Worm (Caenorhabditis elegans) whole organism, L2 larva: ENCODE data around the gene ZK1058.9.

Experiments used
- C34F6.9 ChIP-seq: fragments of 150-350 bp; optimal IDR thresholded peaks from 2 replicates; lab custom pipeline; 2014; ENCODE audit warnings: missing biosample characterization, missing genetic modification characterization
- F13H6.1 ChIP-seq: sonication (generic microtip); optimal IDR thresholded peaks from 2 replicates; lab custom pipeline; 2016; ENCODE audit warnings: missing genetic modification characterization, missing compliant biosample characterization
- Y55F3AM.14 ChIP-seq: fragments of 200-800 bp; sonication (Bioruptor generic); optimal IDR thresholded peaks from 2 replicates; lab custom pipeline; 2018; ENCODE audit warnings: mild to moderate bottlenecking, missing genetic modification characterization, missing compliant biosample characterization
- ZK546.5 ChIP-seq: sonication (generic microtip); optimal IDR thresholded peaks from 2 replicates; lab custom pipeline; 2017; ENCODE audit warnings: missing biosample characterization, missing genetic modification characterization
- alr-1 ChIP-seq: fragments of 150-350 bp; optimal IDR thresholded peaks from 2 replicates; lab custom pipeline; 2014; ENCODE audit warnings: missing biosample characterization, missing genetic modification characterization
- blmp-1 ChIP-seq: sonication (generic microtip); optimal IDR thresholded peaks from 2 replicates; lab custom pipeline; 2017; ENCODE audit warnings: missing genetic modification characterization, mild to moderate bottlenecking, missing compliant biosample characterization, antibody characterized with exemption, moderate library complexity; ENCODE audit not compliant: insufficient read depth
- ceh-82 ChIP-seq: fragments of 150-350 bp; optimal IDR thresholded peaks from 2 replicates; lab custom pipeline; 2014; ENCODE audit warnings: missing biosample characterization, missing genetic modification characterization
- crh-2 ChIP-seq: sonication (generic microtip); optimal IDR thresholded peaks from 2 replicates; lab custom pipeline; 2017; ENCODE audit warnings: missing biosample characterization, missing genetic modification characterization
- dmd-4 ChIP-seq: sonication (generic microtip); optimal IDR thresholded peaks from 2 replicates; lab custom pipeline; 2017; ENCODE audit warnings: missing biosample characterization, missing genetic modification characterization
- elt-3 ChIP-seq: sonication (generic microtip); optimal IDR thresholded peaks from 2 replicates; lab custom pipeline; 2017; ENCODE audit warnings: missing biosample characterization, missing genetic modification characterization
- fos-1 ChIP-seq: fragments of 150-350 bp; optimal IDR thresholded peaks from 2 replicates; lab custom pipeline; 2014; ENCODE audit warnings: missing biosample characterization, missing genetic modification characterization
- gmeb-1 ChIP-seq: fragments of 150-350 bp; optimal IDR thresholded peaks from 2 replicates; lab custom pipeline; 2014; ENCODE audit warnings: missing biosample characterization, missing genetic modification characterization
- lin-11 ChIP-seq: fragments of 150-350 bp; sonication (generic microtip); optimal IDR thresholded peaks from 2 replicates; lab custom pipeline; 2014; ENCODE audit warnings: missing biosample characterization, missing genetic modification characterization, inconsistent platforms, mixed read lengths
- lin-39 ChIP-seq: fragments of 150-350 bp; optimal IDR thresholded peaks from 2 replicates; lab custom pipeline; 2014; ENCODE audit warnings: missing biosample characterization, missing genetic modification reagents, missing genetic modification characterization
- lsy-2 ChIP-seq, 2 experiments: fragments of 150-350 bp in 1 of 2; sonication (generic microtip) in 1 of 2; optimal IDR thresholded peaks; 2 replicates each; lab custom pipeline; 2014 to 2017; ENCODE audit warnings: missing biosample characterization in 2 of 2, missing genetic modification characterization in 2 of 2
- mab-5 ChIP-seq: fragments of 150-350 bp; optimal IDR thresholded peaks from 2 replicates; lab custom pipeline; 2014; ENCODE audit warnings: missing biosample characterization, missing genetic modification characterization
- mdl-1 ChIP-seq, 2 experiments: fragments of 150-350 bp in 1 of 2; sonication (generic microtip) in 1 of 2; optimal IDR thresholded peaks; 2 replicates each; lab custom pipeline; 2017; ENCODE audit warnings: missing biosample characterization in 2 of 2, missing genetic modification characterization in 2 of 2
- nhr-10 ChIP-seq: sonication (generic microtip); optimal IDR thresholded peaks from 2 replicates; lab custom pipeline; 2017; ENCODE audit warnings: missing biosample characterization, missing genetic modification characterization
- nhr-129 ChIP-seq: fragments of 150-350 bp; optimal IDR thresholded peaks from 2 replicates; lab custom pipeline; 2014; ENCODE audit warnings: missing biosample characterization, missing genetic modification characterization
- nhr-21 ChIP-seq: fragments of 150-350 bp; optimal IDR thresholded peaks from 2 replicates; lab custom pipeline; 2014; ENCODE audit warnings: missing biosample characterization, missing genetic modification characterization
- nhr-25 ChIP-seq: fragments of 150-350 bp; sonication (generic microtip); optimal IDR thresholded peaks from 3 replicates; lab custom pipeline; 2014; ENCODE audit warnings: missing biosample characterization, missing genetic modification characterization
- nhr-6 ChIP-seq: fragments of 150-350 bp; optimal IDR thresholded peaks from 2 replicates; lab custom pipeline; 2014; ENCODE audit warnings: missing biosample characterization, missing genetic modification characterization
- nhr-77 ChIP-seq: fragments of 150-350 bp; optimal IDR thresholded peaks from 2 replicates; lab custom pipeline; 2014; ENCODE audit warnings: missing biosample characterization, missing genetic modification characterization
- peb-1 ChIP-seq: fragments of 150-350 bp; optimal IDR thresholded peaks from 2 replicates; lab custom pipeline; 2014; ENCODE audit warnings: missing biosample characterization, missing genetic modification characterization
- sma-3 ChIP-seq: sonication (generic microtip); optimal IDR thresholded peaks from 2 replicates; lab custom pipeline; 2016; ENCODE audit warnings: missing genetic modification reagents, missing genetic modification characterization, missing compliant biosample characterization
- sma-9 ChIP-seq, 2 experiments: fragments of 150-350 bp in 1 of 2; sonication (generic microtip) in 1 of 2; optimal IDR thresholded peaks; 2 replicates each; lab custom pipeline; 2014 to 2016; ENCODE audit warnings: missing genetic modification characterization in 2 of 2, mild to moderate bottlenecking in 1 of 2, missing biosample characterization in 1 of 2, missing compliant biosample characterization in 1 of 2, missing genetic modification reagents in 1 of 2, moderate library complexity in 1 of 2
- unc-39 ChIP-seq: fragments of 150-350 bp; optimal IDR thresholded peaks from 2 replicates; lab custom pipeline; 2014; ENCODE audit warnings: missing biosample characterization, missing genetic modification characterization
- unc-55 ChIP-seq: fragments of 150-350 bp; sonication (generic microtip); optimal IDR thresholded peaks from 3 replicates; lab custom pipeline; 2014; ENCODE audit warnings: missing biosample characterization, missing genetic modification reagents, missing genetic modification characterization
- zag-1 ChIP-seq: fragments of 150-350 bp; optimal IDR thresholded peaks from 2 replicates; lab custom pipeline; 2014; ENCODE audit warnings: missing biosample characterization, missing genetic modification characterization
- ztf-1 ChIP-seq: fragments of 200-800 bp; sonication (Bioruptor generic); conservative IDR thresholded peaks from 2 replicates; pipeline ENCODE4 v1.3.6; 2022; ENCODE audit warnings: missing genetic modification characterization, missing compliant biosample characterization
- ztf-11 ChIP-seq: sonication (generic microtip); optimal IDR thresholded peaks from 2 replicates; lab custom pipeline; 2017; ENCODE audit warnings: missing biosample characterization, missing genetic modification characterization

The ZK1058.9 gene

DNA sequence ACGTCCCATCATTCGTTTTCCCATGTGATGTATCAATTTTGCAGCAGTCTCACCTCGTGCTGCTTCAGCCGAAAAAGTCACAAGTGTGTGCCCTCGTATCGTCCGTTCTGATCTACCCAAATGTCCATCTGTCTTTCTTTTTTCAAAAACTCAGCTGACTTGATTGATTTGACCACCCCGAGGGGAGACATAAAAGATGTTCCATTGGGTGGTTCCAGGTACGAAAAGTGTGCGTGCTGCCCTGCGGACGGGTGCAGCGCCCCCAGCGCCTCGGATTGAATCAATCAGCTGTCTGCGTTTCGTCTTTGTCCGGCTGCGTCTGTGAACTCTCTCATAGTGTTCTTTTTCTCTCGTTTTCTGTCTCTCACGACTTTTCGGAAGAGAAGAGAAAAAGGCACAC lies 27.2 kb upstream of the ZK1058.9 start (continued):
- TF ChIP-seq peb-1 (tag; lab: Kevin White, UChicago) (no peak), lsy-2 (tag; optimal IDR thresholded peaks at IDR 0.05; lab: Kevin White, UChicago) (peak in 1 of 2 experiments; percentile 69), mdl-1 (tag; optimal IDR thresholded peaks at IDR 0.05; lab: Kevin White, UChicago) (peak in 1 of 2 experiments; percentile 63), nhr-6 (peak; percentile 47), nhr-129 (tag; lab: Kevin White, UChicago) (peak; percentile 85), ZK546.5 (tag; lab: Kevin White, UChicago) (no peak)

ce11 chrIII:3952058-3952457 lies 26.0 kb upstream of the ZK1058.9 start:
- TF ChIP-seq nhr-129 (tag; lab: Kevin White, UChicago) (peak; percentile 81), lsy-2 (tag; optimal IDR thresholded peaks at IDR 0.05; lab: Kevin White, UChicago) (peak in 1 of 2 experiments; percentile 37), F13H6.1 (tag; lab: Kevin White, UChicago) (peak; percentile 4), sma-9 (GFP tag; optimal IDR thresholded peaks at IDR 0.05; lab: Kevin White, UChicago) (peak; percentile 58), sma-9 (tag; optimal IDR thresholded peaks at IDR 0.05; lab: Kevin White, UChicago) (no peak), Y55F3AM.14 (GFP tag; lab: Kevin White, UChicago) (no peak), ceh-82 (tag; lab: Kevin White, UChicago) (no peak), lin-39 (tag; lab: Kevin White, UChicago) (no peak), alr-1 (no peak), nhr-25 (peak; percentile 33), lin-11 (tag; lab: Kevin White, UChicago) (no peak), nhr-10 (no peak), crh-2 (peak; percentile 5), fos-1 (tag; lab: Kevin White, UChicago) (peak; percentile 9), gmeb-1 (tag; lab: Kevin White, UChicago) (peak; percentile 36)
- TF ChIP-seq, all 48 proteins: peak for 8

- TF ChIP-seq nhr-25 (no peak), ztf-1 (no peak), nhr-6 (no peak), lin-11 (tag; lab: Kevin White, UChicago) (no peak), C34F6.9 (tag; lab: Kevin White, UChicago) (no peak), sma-3 (GFP tag; lab: Kevin White, UChicago) (no peak), ceh-82 (tag; lab: Kevin White, UChicago) (no peak), gmeb-1 (tag; lab: Kevin White, UChicago) (no peak), unc-55 (GFP tag; lab: Kevin White, UChicago) (no peak), ZK546.5 (tag; lab: Kevin White, UChicago) (no peak), nhr-21 (tag; lab: Kevin White, UChicago) (no peak), mab-5 (tag; lab: Kevin White, UChicago) (no peak), unc-39 (no peak), Y55F3AM.14 (GFP tag; lab: Kevin White, UChicago) (no peak), blmp-1 (tag; lab: Kevin White, UChicago) (no peak), alr-1 (no peak)
Observed at ce11 chrIII:3935808-3936207, 9.8 kb upstream of the ZK1058.9 start, which contains the start of gene npl-10. npl-10 (minus strand) TSS chrIII:3935908.

- TF ChIP-seq ceh-82 (tag; lab: Kevin White, UChicago): no peak
- TF ChIP-seq ztf-1: no peak
- TF ChIP-seq ZK546.5 (tag; lab: Kevin White, UChicago): no peak
- TF ChIP-seq zag-1 (tag; lab: Kevin White, UChicago): no peak
- no peak for TF ChIP-seq dmd-4 (tag; lab: Kevin White, UChicago)
- TF ChIP-seq Y55F3AM.14 (GFP tag; lab: Kevin White, UChicago): no peak
- TF ChIP-seq F13H6.1 (tag; lab: Kevin White, UChicago): no peak
- no peak for TF ChIP-seq nhr-129 (tag; lab: Kevin White, UChicago)
- no peak for TF ChIP-seq nhr-77 (tag; lab: Kevin White, UChicago)
- no peak for TF ChIP-seq elt-3 (tag; lab: Kevin White, UChicago)
- TF ChIP-seq, all 48 proteins: peak for 0
Observed at ce11 chrIII:3931423-3931822, 5.4 kb upstream of the ZK1058.9 start, which contains the start of gene F37A8.2. F37A8.2 (minus strand) TSS chrIII:3931523.

DNA sequence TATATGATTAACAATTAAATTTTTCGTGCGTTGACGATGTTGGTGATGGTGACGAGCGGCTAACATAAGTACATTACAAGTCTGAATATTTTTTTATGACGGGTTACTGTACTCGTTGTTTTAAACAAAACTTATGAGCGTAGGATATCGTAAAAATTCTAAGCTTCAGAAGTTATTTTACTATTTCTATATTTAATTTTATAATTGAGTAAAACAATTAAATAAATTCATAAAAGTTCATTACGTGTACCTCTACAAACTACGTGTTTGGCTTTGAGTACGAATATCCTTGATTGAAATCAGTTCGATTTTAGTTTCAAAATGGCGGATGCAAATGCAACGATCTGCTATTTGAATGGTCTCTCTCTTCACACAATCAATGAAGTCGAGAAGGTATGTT lies 2.1 kb upstream of the ZK1058.9 start, which contains the start of gene F37A8.1:
Gene F37A8.1, plus strand, starts transcription at position 301 of the 400 bp plus-strand sequence.
- TF ChIP-seq ztf-11 (tag; lab: Kevin White, UChicago): no peak
- TF ChIP-seq fos-1 (tag; lab: Kevin White, UChicago): no peak
- TF ChIP-seq unc-39: no peak
- no peak for TF ChIP-seq zag-1 (tag; lab: Kevin White, UChicago)
